Fruit fly (Drosophila melanogaster) Kc167 (cell line): ENCODE results near the gene CG43061.
"Not testable (repeated sequence)": the region's sequence is repeated elsewhere in the genome, so short reads cannot be mapped to it uniquely, and the experiment has no call there.

Source experiments
- Myc ChIP-seq: fragments of >200 bp; optimal IDR thresholded peaks from 2 replicates; lab custom pipeline; 2017; ENCODE audit warnings: missing external identifiers
- Sin3A ChIP-seq: fragments of >200 bp; optimal IDR thresholded peaks from 2 replicates; lab custom pipeline; 2018; ENCODE audit warnings: missing external identifiers
- h ChIP-seq: fragments of >200 bp; optimal IDR thresholded peaks from 3 replicates; lab custom pipeline; 2018; ENCODE audit warnings: missing external identifiers
- insv ChIP-seq: fragments of >200 bp; optimal IDR thresholded peaks from 3 replicates; lab custom pipeline; 2018; ENCODE audit warnings: missing external identifiers
- psq ChIP-seq: fragments of >200 bp; optimal IDR thresholded peaks from 2 replicates; lab custom pipeline; 2017; ENCODE audit warnings: missing external identifiers
- ttk ChIP-seq: sonication (Bioruptor generic); optimal IDR thresholded peaks from 2 replicates; lab custom pipeline; 2017; ENCODE audit warnings: missing external identifiers

Gene CG43061

dm6 chr3R:8037896-8038295 is 11.6 kb upstream of the CG43061 start:
- TF ChIP-seq insv (lab: Kevin White, UChicago) (no peak), psq (lab: Kevin White, UChicago) (no peak), Sin3A (lab: Kevin White, UChicago) (no peak), ttk (lab: Kevin White, UChicago) (no peak), h (no peak), Myc (lab: Kevin White, UChicago) (no peak)

dm6 chr3R:8038927-8039326 is 10.5 kb upstream of the CG43061 start:
- no peak for TF ChIP-seq Myc (lab: Kevin White, UChicago)

- TF ChIP-seq psq (lab: Kevin White, UChicago) (no peak), ttk (lab: Kevin White, UChicago) (no peak), insv (lab: Kevin White, UChicago) (no peak), Sin3A (lab: Kevin White, UChicago) (no peak), h (no peak), Myc (lab: Kevin White, UChicago) (no peak)
Measured at dm6 chr3R:8040843-8041242, 8.6 kb upstream of the CG43061 start, which contains the start of gene CG43060. TSS of gene CG43060 (plus strand) at chr3R:8041224.

dm6 chr3R:8048867-8049266 is 606 bp upstream of the CG43061 start, which contains the start of gene CG43618:
TSS of gene CG43618 (plus strand) at chr3R:8049167.
- not testable (repeated sequence) for TF ChIP-seq insv, psq, ttk (lab: Kevin White, UChicago)

dm6 chr3R:8058984-8059383 is 9.5 kb downstream of the CG43061 start, which contains the start of gene mAChR-B:
TSS of gene mAChR-B (plus strand) at chr3R:8059284.
- TF ChIP-seq Myc (lab: Kevin White, UChicago) (no peak), psq (lab: Kevin White, UChicago) (no peak), Sin3A (lab: Kevin White, UChicago) (no peak), ttk (lab: Kevin White, UChicago) (no peak), insv (lab: Kevin White, UChicago) (no peak)

dm6 chr3R:8072635-8073034 is 23.2 kb downstream of the CG43061 start:
- TF ChIP-seq Sin3A (lab: Kevin White, UChicago) (no peak), h (no peak), ttk (lab: Kevin White, UChicago) (no peak), Myc (lab: Kevin White, UChicago) (no peak), insv (lab: Kevin White, UChicago) (no peak), psq (lab: Kevin White, UChicago) (no peak)

- TF ChIP-seq Myc (lab: Kevin White, UChicago), result no peak
- no peak for TF ChIP-seq insv (lab: Kevin White, UChicago)
- no peak for TF ChIP-seq ttk (lab: Kevin White, UChicago)
- TF ChIP-seq h, result no peak
- no peak for TF ChIP-seq Sin3A (lab: Kevin White, UChicago)
- TF ChIP-seq psq (lab: Kevin White, UChicago), result no peak
Measured at dm6 chr3R:8086952-8087351, 37.5 kb downstream of the CG43061 start, which contains the start of gene CG7910. TSS of gene CG7910 (plus strand) at chr3R:8087252.

- TF ChIP-seq h; insv (lab: Kevin White, UChicago); ttk (lab: Kevin White, UChicago): not testable (repeated sequence)
Measured at dm6 chr3R:8093824-8094223, 44.4 kb downstream of the CG43061 start, which contains the start of gene CG7900. TSS of gene CG7900 (plus strand) at chr3R:8094124.
